Worm (Caenorhabditis elegans) whole organism, L1 larva: ENCODE measurements around the gene Y45F10D.16.
A peak's percentile ranks its signal among the peaks of the same experiment; 100 is the strongest.

Source experiments
- C04F5.9 ChIP-seq: sonication (generic microtip); optimal IDR thresholded peaks from 2 replicates; lab custom pipeline; 2016; ENCODE audit warnings: missing genetic modification characterization, missing compliant biosample characterization
- F16B12.6 ChIP-seq: fragments of 150-350 bp; optimal IDR thresholded peaks from 2 replicates; lab custom pipeline; 2014; ENCODE audit warnings: missing biosample characterization, missing genetic modification characterization
- aha-1 ChIP-seq: fragments of 150-350 bp; optimal IDR thresholded peaks from 2 replicates; lab custom pipeline; 2014; ENCODE audit warnings: missing biosample characterization, missing genetic modification characterization
- aly-2 ChIP-seq: fragments of 150-350 bp; optimal IDR thresholded peaks from 2 replicates; lab custom pipeline; 2014; ENCODE audit warnings: missing biosample characterization, missing genetic modification characterization
- blmp-1 ChIP-seq: fragments of 150-350 bp; optimal IDR thresholded peaks from 2 replicates; lab custom pipeline; 2014; ENCODE audit warnings: missing biosample characterization, missing genetic modification characterization
- ceh-63 ChIP-seq: fragments of 200-800 bp; sonication (Bioruptor generic); optimal IDR thresholded peaks from 2 replicates; lab custom pipeline; 2018; ENCODE audit warnings: mild to moderate bottlenecking, missing genetic modification characterization, missing compliant biosample characterization
- ceh-90 ChIP-seq: sonication (generic microtip); optimal IDR thresholded peaks from 2 replicates; lab custom pipeline; 2016; ENCODE audit warnings: missing genetic modification characterization, missing compliant biosample characterization
- dpl-1 ChIP-seq, 3 experiments: fragments of 150-350 bp in 2 of 3; sonication (generic microtip) in 1 of 3; optimal IDR thresholded peaks; 2 replicates each; lab custom pipeline; 2014 to 2017; ENCODE audit warnings: missing biosample characterization in 3 of 3, missing genetic modification characterization in 3 of 3, missing genetic modification reagents in 3 of 3
- efl-1 ChIP-seq, 4 experiments: fragments of 150-350 bp; optimal IDR thresholded peaks in 3 of 4; peaks in 1 of 4; 1 replicate in 1 of 4; 2 replicates in 3 of 4; lab custom pipeline; 2014; ENCODE audit warnings: missing biosample characterization in 2 of 4, missing genetic modification characterization in 2 of 4, missing genetic modification reagents in 2 of 4
- egl-27 ChIP-seq, 2 experiments: fragments of 150-350 bp in 1 of 2; sonication (generic microtip); optimal IDR thresholded peaks; 3 replicates each; lab custom pipeline; 2017 to 2018; ENCODE audit warnings: missing biosample characterization in 2 of 2, missing genetic modification characterization in 2 of 2, missing genetic modification reagents in 2 of 2
- elt-3 ChIP-seq, 6 experiments: fragments of 150-350 bp in 1 of 6; sonication (generic microtip); optimal IDR thresholded peaks; 2 replicates each; lab custom pipeline; 2017 to 2018; ENCODE audit warnings: missing biosample characterization in 6 of 6, missing genetic modification characterization in 6 of 6, inconsistent platforms in 1 of 6
- fkh-8 ChIP-seq: sonication (generic microtip); optimal IDR thresholded peaks from 2 replicates; lab custom pipeline; 2016; ENCODE audit warnings: mild to moderate bottlenecking, missing genetic modification characterization, missing compliant biosample characterization
- fos-1 ChIP-seq: fragments of 150-350 bp; optimal IDR thresholded peaks from 2 replicates; lab custom pipeline; 2014; ENCODE audit warnings: missing biosample characterization, missing genetic modification characterization
- grh-1 ChIP-seq: fragments of 200-800 bp; sonication (Bioruptor generic); IDR thresholded peaks from 2 replicates; pipeline ENCODE4 v1.3.6; 2022; ENCODE audit warnings: missing genetic modification reagents, missing genetic modification characterization, missing compliant biosample characterization
- hpl-2 ChIP-seq: fragments of 150-350 bp; optimal IDR thresholded peaks from 2 replicates; lab custom pipeline; 2014; ENCODE audit warnings: missing biosample characterization, missing genetic modification reagents, missing genetic modification characterization
- isw-1 ChIP-seq: fragments of 200-800 bp; sonication (Bioruptor generic); IDR thresholded peaks from 2 replicates; pipeline ENCODE4 v1.3.6; 2022; ENCODE audit warnings: missing genetic modification characterization, missing compliant biosample characterization
- jun-1 ChIP-seq: fragments of 150-350 bp; optimal IDR thresholded peaks from 2 replicates; lab custom pipeline; 2014; ENCODE audit warnings: missing biosample characterization, missing genetic modification reagents, missing genetic modification characterization
- lin-13 ChIP-seq: fragments of 150-350 bp; optimal IDR thresholded peaks from 2 replicates; lab custom pipeline; 2014; ENCODE audit warnings: missing biosample characterization, missing genetic modification reagents, missing genetic modification characterization
- lin-14 ChIP-seq: fragments of 200-800 bp; sonication (Bioruptor generic); optimal IDR thresholded peaks from 2 replicates; lab custom pipeline; 2018; ENCODE audit warnings: mild to moderate bottlenecking, missing genetic modification characterization, moderate library complexity, missing compliant biosample characterization
- lin-35 ChIP-seq, 2 experiments: fragments of 150-350 bp; optimal IDR thresholded peaks; 2 replicates each; lab custom pipeline; 2014; ENCODE audit warnings: missing biosample characterization in 2 of 2, missing genetic modification characterization in 2 of 2, missing genetic modification reagents in 2 of 2
- lin-39 ChIP-seq: fragments of 150-350 bp; optimal IDR thresholded peaks from 2 replicates; lab custom pipeline; 2014; ENCODE audit warnings: missing biosample characterization, missing genetic modification reagents, missing genetic modification characterization
- mdl-1 ChIP-seq, 2 experiments: fragments of 150-350 bp; optimal IDR thresholded peaks; 2 replicates each; lab custom pipeline; 2014 to 2017; ENCODE audit warnings: missing biosample characterization in 2 of 2, missing genetic modification characterization in 2 of 2, inconsistent platforms in 1 of 2
- nhr-12 ChIP-seq: sonication (generic microtip); optimal IDR thresholded peaks from 2 replicates; lab custom pipeline; 2017; ENCODE audit warnings: missing biosample characterization, missing genetic modification characterization
- nhr-20 ChIP-seq: sonication (generic microtip); optimal IDR thresholded peaks from 2 replicates; lab custom pipeline; 2016; ENCODE audit warnings: mild to moderate bottlenecking, missing genetic modification characterization, missing compliant biosample characterization
- nhr-47 ChIP-seq: sonication (generic microtip); optimal IDR thresholded peaks from 2 replicates; lab custom pipeline; 2016; ENCODE audit warnings: mild to moderate bottlenecking, missing genetic modification characterization, moderate library complexity, missing compliant biosample characterization
- nhr-77 ChIP-seq: fragments of 150-350 bp; optimal IDR thresholded peaks from 2 replicates; lab custom pipeline; 2014; ENCODE audit warnings: missing biosample characterization, missing genetic modification characterization
- nhr-84 ChIP-seq: sonication (generic microtip); optimal IDR thresholded peaks from 2 replicates; lab custom pipeline; 2017; ENCODE audit warnings: missing biosample characterization, missing genetic modification characterization
- nhr-85 ChIP-seq: sonication (generic microtip); peaks from one replicate; lab custom pipeline; 2016; ENCODE audit warnings: missing genetic modification characterization, inconsistent platforms, missing compliant biosample characterization
- pag-3 ChIP-seq: sonication (generic microtip); optimal IDR thresholded peaks from 2 replicates; lab custom pipeline; 2017; ENCODE audit warnings: missing genetic modification characterization, mild to moderate bottlenecking, missing compliant biosample characterization, antibody characterized with exemption, borderline replicate concordance; ENCODE audit not compliant: insufficient read depth
- pqm-1 ChIP-seq: sonication (generic microtip); optimal IDR thresholded peaks from 3 replicates; lab custom pipeline; 2017; ENCODE audit warnings: missing biosample characterization, missing genetic modification characterization
- swsn-7 ChIP-seq: sonication (generic microtip); optimal IDR thresholded peaks from 2 replicates; lab custom pipeline; 2016; ENCODE audit warnings: missing genetic modification characterization, missing compliant biosample characterization
- tbx-2 ChIP-seq: sonication (generic microtip); optimal IDR thresholded peaks from 2 replicates; lab custom pipeline; 2016; ENCODE audit warnings: missing genetic modification characterization, missing compliant biosample characterization
- tlp-1 ChIP-seq: fragments of 150-350 bp; optimal IDR thresholded peaks from 2 replicates; lab custom pipeline; 2014; ENCODE audit warnings: missing biosample characterization, missing genetic modification characterization
- unc-98 ChIP-seq: fragments of 200-800 bp; sonication (Bioruptor generic); IDR thresholded peaks from 2 replicates; pipeline ENCODE4 v1.3.6; 2022; ENCODE audit warnings: missing genetic modification characterization, missing compliant biosample characterization
- vab-15 ChIP-seq: sonication (generic microtip); optimal IDR thresholded peaks from 2 replicates; lab custom pipeline; 2017; ENCODE audit warnings: missing genotype, mild to moderate bottlenecking, missing genetic modification characterization, missing compliant biosample characterization
- xbp-1 ChIP-seq: sonication (generic microtip); optimal IDR thresholded peaks from 2 replicates; lab custom pipeline; 2016; ENCODE audit warnings: missing genetic modification characterization, missing compliant biosample characterization
- zag-1 ChIP-seq: fragments of 150-350 bp; optimal IDR thresholded peaks from 2 replicates; lab custom pipeline; 2014; ENCODE audit warnings: missing biosample characterization, missing genetic modification characterization
- ztf-11 ChIP-seq, 2 experiments: sonication (generic microtip); optimal IDR thresholded peaks; 2 replicates each; lab custom pipeline; 2016 to 2017; ENCODE audit warnings: missing genetic modification characterization in 2 of 2, missing biosample characterization in 1 of 2, missing compliant biosample characterization in 1 of 2
- ztf-4 ChIP-seq: fragments of 150-350 bp; optimal IDR thresholded peaks from 2 replicates; lab custom pipeline; 2014; ENCODE audit warnings: missing biosample characterization, missing genetic modification characterization

Gene Y45F10D.16

ce11 chrIV:13795249-13795909, 19.2 kb downstream of the Y45F10D.16 start:
- no peak for TF ChIP-seq efl-1 (optimal IDR thresholded peaks at IDR 0.05; lab: Kevin White, UChicago)
- TF ChIP-seq efl-1 (GFP tag; optimal IDR thresholded peaks at IDR 0.05 in 1 of 2; lab: Kevin White, UChicago): peak in 1 of 2 experiments; percentile 39
- 0 out of 2 replicates have a peak, but pooled peaks have one; percentile 21 for TF ChIP-seq grh-1 (GFP tag; lab: Robert Waterston, UW)
- no peak for TF ChIP-seq ztf-11 (tag; optimal IDR thresholded peaks at IDR 0.05; lab: Kevin White, UChicago)
- peak; percentile 85 for TF ChIP-seq aly-2 (tag; lab: Kevin White, UChicago)
- TF ChIP-seq, all 84 proteins: peak for 3

- TF ChIP-seq isw-1 (GFP tag; lab: Robert Waterston, UW) (no peak), elt-3 (tag; optimal IDR thresholded peaks at IDR 0.05; lab: Kevin White, UChicago) (peak in 1 of 6 experiments; percentile 59), nhr-85 (tag; lab: Kevin White, UChicago) (peak; percentile 68), efl-1 (optimal IDR thresholded peaks at IDR 0.05; lab: Kevin White, UChicago) (no peak), efl-1 (GFP tag; optimal IDR thresholded peaks at IDR 0.05 in 1 of 2; lab: Kevin White, UChicago) (peak in 1 of 2 experiments; percentile 46)
These were observed 21.7 kb downstream of the Y45F10D.16 start, which contains the start of gene Y45F10D.6 for ce11 chrIV:13797859-13798374. Y45F10D.6 (minus strand) TSS chrIV:13797909.

- no peak for TF ChIP-seq nhr-12 (tag; lab: Kevin White, UChicago)
- TF ChIP-seq C04F5.9 (tag; lab: Kevin White, UChicago): no peak
- no peak for TF ChIP-seq unc-98
- no peak for TF ChIP-seq ceh-63 (GFP tag; lab: Kevin White, UChicago)
- TF ChIP-seq blmp-1 (tag; lab: Kevin White, UChicago): no peak
- no peak for TF ChIP-seq pqm-1 (tag; lab: Kevin White, UChicago)
- TF ChIP-seq vab-15: no peak
These were observed 31.5 kb downstream of the Y45F10D.16 start, which contains the start of gene Y45F10D.14 for ce11 chrIV:13807724-13808123. Y45F10D.14 (minus strand) TSS chrIV:13807824.

ce11 chrIV:13820862-13821261, 44.6 kb downstream of the Y45F10D.16 start, which contains the start of gene Y45F10D.15:
Y45F10D.15 (minus strand) TSS chrIV:13820962.
- no peak for TF ChIP-seq nhr-77 (tag; lab: Kevin White, UChicago)
- no peak for TF ChIP-seq tlp-1 (tag; lab: Kevin White, UChicago)
- no peak for TF ChIP-seq swsn-7 (tag; lab: Kevin White, UChicago)
- TF ChIP-seq lin-39 (tag; lab: Kevin White, UChicago): no peak
- no peak for TF ChIP-seq mdl-1 (tag; optimal IDR thresholded peaks at IDR 0.05; lab: Kevin White, UChicago)
- no peak for TF ChIP-seq hpl-2 (GFP tag; lab: Kevin White, UChicago)
- TF ChIP-seq nhr-20 (tag; lab: Kevin White, UChicago): no peak
- no peak for TF ChIP-seq dpl-1 (GFP tag; optimal IDR thresholded peaks at IDR 0.05; lab: Kevin White, UChicago)
- TF ChIP-seq nhr-84: no peak
- TF ChIP-seq fos-1 (tag; lab: Kevin White, UChicago): no peak

- TF ChIP-seq egl-27 (tag; optimal IDR thresholded peaks at IDR 0.05; lab: Kevin White, UChicago) (no peak), xbp-1 (tag; lab: Kevin White, UChicago) (no peak), nhr-47 (tag; lab: Kevin White, UChicago) (peak; percentile 43), unc-98 (no peak), fkh-8 (tag; lab: Kevin White, UChicago) (no peak), mdl-1 (tag; optimal IDR thresholded peaks at IDR 0.05; lab: Kevin White, UChicago) (peak in 1 of 2 experiments; percentile 47), jun-1 (tag; lab: Kevin White, UChicago) (no peak), vab-15 (no peak), fos-1 (tag; lab: Kevin White, UChicago) (no peak), tbx-2 (tag; lab: Kevin White, UChicago) (peak; percentile 23), tlp-1 (tag; lab: Kevin White, UChicago) (no peak), F16B12.6 (tag; lab: Kevin White, UChicago) (no peak), nhr-20 (tag; lab: Kevin White, UChicago) (peak; percentile 63), nhr-12 (tag; lab: Kevin White, UChicago) (no peak), pag-3 (tag; lab: Kevin White, UChicago) (peak; percentile 76), hpl-2 (GFP tag; lab: Kevin White, UChicago) (no peak), lin-35 (GFP tag; optimal IDR thresholded peaks at IDR 0.05; lab: Kevin White, UChicago) (peak; percentile 18 to 41), ceh-63 (GFP tag; lab: Kevin White, UChicago) (no peak), grh-1 (GFP tag; lab: Robert Waterston, UW) (no peak), ztf-4 (tag; lab: Kevin White, UChicago) (peak; percentile 24), zag-1 (no peak), ceh-90 (no peak), blmp-1 (tag; lab: Kevin White, UChicago) (peak; percentile 98), nhr-84 (no peak), elt-3 (tag; optimal IDR thresholded peaks at IDR 0.05; lab: Kevin White, UChicago) (no peak), aha-1 (tag; lab: Kevin White, UChicago) (no peak), lin-14 (peak; percentile 96), nhr-85 (tag; lab: Kevin White, UChicago) (no peak), lin-13 (GFP tag; lab: Kevin White, UChicago) (no peak)
These were observed 50.1 kb downstream of the Y45F10D.16 start for ce11 chrIV:13826363-13826762.
